Worm (Caenorhabditis elegans) whole organism, L4 larva: ENCODE data around the gene spig-6.

Experiments
- lin-13 ChIP-seq: fragments of 150-350 bp; optimal IDR thresholded peaks from 2 replicates; lab custom pipeline; 2014; ENCODE audit warnings: missing biosample characterization, missing genetic modification reagents, missing genetic modification characterization
- lin-39 ChIP-seq: fragments of 150-350 bp; optimal IDR thresholded peaks from 2 replicates; lab custom pipeline; 2014; ENCODE audit warnings: missing biosample characterization, missing genetic modification reagents, missing genetic modification characterization
- nhr-11 ChIP-seq: fragments of 150-350 bp; optimal IDR thresholded peaks from 2 replicates; lab custom pipeline; 2014; ENCODE audit warnings: missing biosample characterization, missing genetic modification characterization
- nhr-237 ChIP-seq: sonication (generic microtip); optimal IDR thresholded peaks from 2 replicates; lab custom pipeline; 2017; ENCODE audit warnings: missing biosample characterization, missing genetic modification characterization
- rbr-2 ChIP-seq: sonication (generic microtip); optimal IDR thresholded peaks from 2 replicates; lab custom pipeline; 2016; ENCODE audit warnings: missing genotype, missing genetic modification characterization, missing compliant biosample characterization
- unc-130 ChIP-seq: sonication (generic microtip); optimal IDR thresholded peaks from 2 replicates; lab custom pipeline; 2016; ENCODE audit warnings: missing genetic modification reagents, missing genetic modification characterization, missing compliant biosample characterization
- unc-62 ChIP-seq, 3 experiments: fragments of 150-350 bp in 1 of 3; sonication (generic microtip); optimal IDR thresholded peaks in 2 of 3; peaks in 1 of 3; 1 replicate in 1 of 3; 2 replicates in 2 of 3; lab custom pipeline; 2014 to 2017; ENCODE audit warnings: missing biosample characterization in 3 of 3, missing genetic modification characterization in 3 of 3, missing genetic modification reagents in 3 of 3, missing genotype in 1 of 3
- zag-1 ChIP-seq: fragments of 150-350 bp; optimal IDR thresholded peaks from 2 replicates; lab custom pipeline; 2014; ENCODE audit warnings: missing biosample characterization, missing genetic modification characterization

ce11 chrV:16487474-16487873, 6.1 kb downstream of the spig-6 start, which contains the start of gene Y32B12A.5:
- no peak for TF ChIP-seq unc-62 (GFP tag; optimal IDR thresholded peaks at IDR 0.05 in 1 of 2; lab: Kevin White, UChicago)
- TF ChIP-seq unc-62 (tag; optimal IDR thresholded peaks at IDR 0.05; lab: Kevin White, UChicago), result no peak
- TF ChIP-seq lin-13 (GFP tag; lab: Kevin White, UChicago), result no peak
- TF ChIP-seq nhr-237 (tag; lab: Kevin White, UChicago), result no peak
- TF ChIP-seq unc-130, result no peak
- no peak for TF ChIP-seq rbr-2 (tag; lab: Kevin White, UChicago)
- TF ChIP-seq nhr-11 (tag; lab: Kevin White, UChicago), result no peak
- no peak for TF ChIP-seq lin-39 (tag; lab: Kevin White, UChicago)
- no peak for TF ChIP-seq zag-1
